Worm (Caenorhabditis elegans): ENCODE data around the gene F17C11.12.

- TF ChIP-seq C08G9.2 (tag; optimal IDR thresholded peaks at IDR 0.05), result no peak
- TF ChIP-seq mec-3 (tag; optimal IDR thresholded peaks at IDR 0.05; ENCODE audit: borderline replicate concordance), result no peak
- TF ChIP-seq lim-6 (tag; optimal IDR thresholded peaks at IDR 0.05), result no peak
- no peak for TF ChIP-seq sox-2 (GFP tag; IDR thresholded peaks at IDR 0.05)
- TF ChIP-seq hlh-15 (tag; optimal IDR thresholded peaks at IDR 0.05), result no peak
- TF ChIP-seq elt-2 (tag; optimal IDR thresholded peaks at IDR 0.05), result no peak
- no peak for TF ChIP-seq dve-1 (tag; optimal IDR thresholded peaks at IDR 0.05)
- no peak for TF ChIP-seq ceh-19 (GFP tag; optimal IDR thresholded peaks at IDR 0.05)
- TF ChIP-seq ahr-1 (tag; optimal IDR thresholded peaks at IDR 0.05), result no peak
- TF ChIP-seq fkh-6 (tag; optimal IDR thresholded peaks at IDR 0.05), result no peak
- no peak for TF ChIP-seq lin-11 (tag; optimal IDR thresholded peaks at IDR 0.05)
Observed at ce11 chrV:10896295-10896694, 40.4 kb downstream of the F17C11.12 start, which contains the start of gene F32D8.13.

All from whole organism, late embryonic.